Worm (Caenorhabditis elegans) whole organism, late embryonic: ENCODE results near the gene C29E4.12.

ENCODE experiments used
- C08G9.2 ChIP-seq: sonication (generic microtip); optimal IDR thresholded peaks from 2 replicates; lab custom pipeline; 2016; ENCODE audit warnings: mild to moderate bottlenecking, missing genetic modification characterization, moderate library complexity, missing compliant biosample characterization
- C38D4.7 ChIP-seq: fragments of 200-800 bp; sonication (Bioruptor generic); optimal IDR thresholded peaks from 2 replicates; lab custom pipeline; 2018; ENCODE audit warnings: mild to moderate bottlenecking, missing genetic modification characterization, moderate library complexity, missing compliant biosample characterization
- K02D7.2 ChIP-seq: sonication (generic microtip); optimal IDR thresholded peaks from 2 replicates; lab custom pipeline; 2017; ENCODE audit warnings: mild to moderate bottlenecking, missing genetic modification characterization, missing compliant biosample characterization
- T23F11.4 ChIP-seq: fragments of 200-800 bp; sonication (Bioruptor generic); optimal IDR thresholded peaks from 2 replicates; lab custom pipeline; 2018; ENCODE audit warnings: mild to moderate bottlenecking, missing genetic modification characterization, missing compliant biosample characterization
- Y22D7AL.16 ChIP-seq: sonication (generic microtip); optimal IDR thresholded peaks from 2 replicates; lab custom pipeline; 2016; ENCODE audit warnings: missing genetic modification characterization, missing compliant biosample characterization
- ahr-1 ChIP-seq: sonication (generic microtip); optimal IDR thresholded peaks from 2 replicates; lab custom pipeline; 2016; ENCODE audit warnings: missing genetic modification characterization, missing compliant biosample characterization
- ceh-14 ChIP-seq: sonication (generic microtip); optimal IDR thresholded peaks from 2 replicates; lab custom pipeline; 2016; ENCODE audit warnings: missing genotype, missing genetic modification characterization, missing compliant biosample characterization
- ceh-18 ChIP-seq: sonication (generic microtip); optimal IDR thresholded peaks from 2 replicates; lab custom pipeline; 2016; ENCODE audit warnings: missing genetic modification characterization, missing compliant biosample characterization
- ceh-19 ChIP-seq: fragments of 200-800 bp; sonication (Bioruptor generic); optimal IDR thresholded peaks from 2 replicates; lab custom pipeline; 2018; ENCODE audit warnings: mild to moderate bottlenecking, missing genetic modification characterization, missing compliant biosample characterization
- ceh-2 ChIP-seq: sonication (generic microtip); optimal IDR thresholded peaks from 2 replicates; lab custom pipeline; 2016; ENCODE audit warnings: missing genotype, missing genetic modification characterization, missing compliant biosample characterization
- ceh-22 ChIP-seq: sonication (generic microtip); optimal IDR thresholded peaks from 2 replicates; lab custom pipeline; 2017; ENCODE audit warnings: missing biosample characterization, missing genetic modification characterization
- ceh-24 ChIP-seq: sonication (generic microtip); optimal IDR thresholded peaks from 2 replicates; lab custom pipeline; 2016; ENCODE audit warnings: mild to moderate bottlenecking, missing genetic modification characterization, missing compliant biosample characterization
- ceh-31 ChIP-seq: sonication (generic microtip); optimal IDR thresholded peaks from 2 replicates; lab custom pipeline; 2016; ENCODE audit warnings: missing genetic modification characterization, missing compliant biosample characterization
- ceh-45 ChIP-seq: fragments of 200-800 bp; sonication (Bioruptor generic); IDR thresholded peaks from 2 replicates; pipeline ENCODE4 v1.3.6; 2022; ENCODE audit warnings: missing genetic modification reagents, missing genetic modification characterization, missing compliant biosample characterization
- ceh-9 ChIP-seq: sonication (generic microtip); optimal IDR thresholded peaks from 2 replicates; lab custom pipeline; 2016; ENCODE audit warnings: mild to moderate bottlenecking, missing genetic modification characterization, inconsistent platforms, missing compliant biosample characterization
- che-1 ChIP-seq: sonication (generic microtip); optimal IDR thresholded peaks from 2 replicates; lab custom pipeline; 2016; ENCODE audit warnings: mild to moderate bottlenecking, missing genetic modification characterization, missing compliant biosample characterization
- dmd-4 ChIP-seq: sonication (generic microtip); optimal IDR thresholded peaks from 2 replicates; lab custom pipeline; 2016; ENCODE audit warnings: borderline replicate concordance, missing genetic modification characterization, missing compliant biosample characterization
- dve-1 ChIP-seq: sonication (generic microtip); optimal IDR thresholded peaks from 2 replicates; lab custom pipeline; 2017; ENCODE audit warnings: antibody characterized with exemption, mild to moderate bottlenecking, missing genetic modification characterization, missing compliant biosample characterization
- elt-2 ChIP-seq: sonication (generic microtip); optimal IDR thresholded peaks from 2 replicates; lab custom pipeline; 2016; ENCODE audit warnings: missing genetic modification reagents, missing genetic modification characterization, missing compliant biosample characterization
- ets-4 ChIP-seq: sonication (generic microtip); optimal IDR thresholded peaks from 2 replicates; lab custom pipeline; 2016; ENCODE audit warnings: missing genetic modification characterization, missing compliant biosample characterization
- eyg-1 ChIP-seq: sonication (generic microtip); optimal IDR thresholded peaks from 2 replicates; lab custom pipeline; 2016; ENCODE audit warnings: missing genotype, missing genetic modification characterization, missing compliant biosample characterization
- fkh-6 ChIP-seq: sonication (generic microtip); optimal IDR thresholded peaks from 2 replicates; lab custom pipeline; 2016; ENCODE audit warnings: missing genetic modification characterization, missing compliant biosample characterization
- gmeb-2 ChIP-seq: sonication (generic microtip); optimal IDR thresholded peaks from 2 replicates; lab custom pipeline; 2016; ENCODE audit warnings: missing genetic modification characterization, inconsistent platforms, missing compliant biosample characterization
- hlh-6 ChIP-seq: sonication (generic microtip); optimal IDR thresholded peaks from 2 replicates; lab custom pipeline; 2016; ENCODE audit warnings: missing genotype, missing genetic modification characterization, missing compliant biosample characterization
- mec-3 ChIP-seq: sonication (generic microtip); optimal IDR thresholded peaks from 2 replicates; lab custom pipeline; 2016; ENCODE audit warnings: borderline replicate concordance, missing genetic modification characterization, missing compliant biosample characterization
- nhr-11 ChIP-seq: fragments of 150-350 bp; optimal IDR thresholded peaks from 2 replicates; lab custom pipeline; 2014; ENCODE audit warnings: missing biosample characterization, missing genetic modification characterization
- nhr-232 ChIP-seq: sonication (generic microtip); optimal IDR thresholded peaks from 2 replicates; lab custom pipeline; 2016; ENCODE audit warnings: missing genetic modification characterization, missing compliant biosample characterization
- npax-4 ChIP-seq: sonication (generic microtip); optimal IDR thresholded peaks from 2 replicates; lab custom pipeline; 2016; ENCODE audit warnings: missing genetic modification characterization, missing compliant biosample characterization
- pag-3 ChIP-seq: sonication (generic microtip); optimal IDR thresholded peaks from 2 replicates; lab custom pipeline; 2016; ENCODE audit warnings: missing compliant biosample characterization, missing genetic modification characterization, borderline replicate concordance
- pha-4 ChIP-seq: fragments of 150-350 bp; optimal IDR thresholded peaks from 2 replicates; lab custom pipeline; 2018; ENCODE audit warnings: missing biosample characterization, missing genetic modification reagents, missing genetic modification characterization
- pqm-1 ChIP-seq: sonication (generic microtip); optimal IDR thresholded peaks from 2 replicates; lab custom pipeline; 2016; ENCODE audit warnings: missing genetic modification characterization, missing compliant biosample characterization
- pros-1 ChIP-seq: fragments of 150-350 bp; optimal IDR thresholded peaks from 2 replicates; lab custom pipeline; 2014; ENCODE audit warnings: missing biosample characterization, missing genetic modification reagents, missing genetic modification characterization
- ref-2 ChIP-seq: sonication (generic microtip); optimal IDR thresholded peaks from 2 replicates; lab custom pipeline; 2016; ENCODE audit warnings: missing genetic modification characterization, missing compliant biosample characterization
- sdc-2 ChIP-seq: sonication (generic microtip); optimal IDR thresholded peaks from 2 replicates; lab custom pipeline; 2016; ENCODE audit warnings: missing genotype, missing genetic modification characterization, missing compliant biosample characterization
- sox-2 ChIP-seq: fragments of 200-800 bp; sonication (Bioruptor generic); IDR thresholded peaks from 2 replicates; pipeline ENCODE4 v1.3.6; 2022; ENCODE audit warnings: missing genetic modification reagents, missing genetic modification characterization, missing compliant biosample characterization
- syd-9 ChIP-seq: sonication (generic microtip); optimal IDR thresholded peaks from 2 replicates; lab custom pipeline; 2016; ENCODE audit warnings: mild to moderate bottlenecking, missing genetic modification characterization, moderate library complexity, missing compliant biosample characterization
- tbx-7 ChIP-seq: sonication (generic microtip); optimal IDR thresholded peaks from 2 replicates; lab custom pipeline; 2016; ENCODE audit warnings: missing genotype, missing genetic modification characterization, missing compliant biosample characterization
- ttx-3 ChIP-seq: sonication (generic microtip); optimal IDR thresholded peaks from 2 replicates; lab custom pipeline; 2016; ENCODE audit warnings: missing genetic modification reagents, missing genetic modification characterization, missing compliant biosample characterization
- unc-55 ChIP-seq: sonication (generic microtip); optimal IDR thresholded peaks from 2 replicates; lab custom pipeline; 2017; ENCODE audit warnings: missing biosample characterization, missing genetic modification reagents, missing genetic modification characterization
- unc-86 ChIP-seq: sonication (generic microtip); optimal IDR thresholded peaks from 2 replicates; lab custom pipeline; 2016; ENCODE audit warnings: missing genetic modification characterization, missing compliant biosample characterization
- ztf-16 ChIP-seq: sonication (generic microtip); optimal IDR thresholded peaks from 2 replicates; lab custom pipeline; 2017; ENCODE audit warnings: missing genetic modification characterization, missing compliant biosample characterization

C29E4.12 gene

ce11 chrIII:7977777-7978176 lies 36.8 kb downstream of the C29E4.12 start, which contains the start of gene C06G4.4:
Gene C06G4.4, minus strand, starts transcription at chrIII:7977812.
- no peak for TF ChIP-seq pqm-1 (tag; lab: Kevin White, UChicago)
- no peak for TF ChIP-seq ceh-9
- no peak for TF ChIP-seq gmeb-2
- no peak for TF ChIP-seq ceh-22 (tag; lab: Kevin White, UChicago)
- no peak for TF ChIP-seq pros-1 (tag; lab: Kevin White, UChicago)
- no peak for TF ChIP-seq eyg-1 (tag; lab: Kevin White, UChicago)
- TF ChIP-seq ceh-19 (GFP tag; lab: Kevin White, UChicago): no peak
- no peak for TF ChIP-seq sdc-2 (tag; lab: Kevin White, UChicago)
- TF ChIP-seq nhr-232 (tag; lab: Kevin White, UChicago): no peak

DNA sequence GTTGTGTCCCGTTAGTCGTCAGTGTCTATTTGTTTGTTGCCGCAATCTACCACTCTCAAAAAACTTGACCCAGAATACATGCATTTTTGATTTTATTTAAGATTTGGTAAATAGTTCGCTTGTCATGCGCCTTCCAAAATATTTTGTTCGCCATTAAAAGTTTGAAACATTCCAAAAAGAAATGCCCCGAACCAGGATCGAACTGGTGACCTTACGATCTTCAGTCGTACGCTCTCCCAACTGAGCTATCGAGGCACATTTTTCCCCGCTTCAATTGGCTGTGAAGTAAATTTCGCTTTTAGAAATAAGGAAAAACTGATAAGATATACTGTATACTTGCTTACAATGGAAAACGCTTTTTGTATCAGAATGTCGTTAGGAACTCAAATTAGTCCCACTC lies 37.3 kb downstream of the C29E4.12 start:
- TF ChIP-seq syd-9 (no peak), T23F11.4 (GFP tag; lab: Kevin White, UChicago) (no peak), eyg-1 (tag; lab: Kevin White, UChicago) (no peak), ceh-18 (tag; lab: Kevin White, UChicago) (no peak), unc-86 (tag; lab: Kevin White, UChicago) (no peak), ets-4 (tag; lab: Kevin White, UChicago) (no peak), hlh-6 (no peak), gmeb-2 (no peak), ceh-24 (tag; lab: Kevin White, UChicago) (no peak), unc-55 (GFP tag; lab: Kevin White, UChicago) (no peak), tbx-7 (no peak), K02D7.2 (no peak), ceh-19 (GFP tag; lab: Kevin White, UChicago) (no peak), mec-3 (no peak), fkh-6 (no peak), pag-3 (tag; lab: Kevin White, UChicago) (no peak), sdc-2 (tag; lab: Kevin White, UChicago) (no peak), sox-2 (GFP tag; lab: Robert Waterston, UW) (no peak)

DNA sequence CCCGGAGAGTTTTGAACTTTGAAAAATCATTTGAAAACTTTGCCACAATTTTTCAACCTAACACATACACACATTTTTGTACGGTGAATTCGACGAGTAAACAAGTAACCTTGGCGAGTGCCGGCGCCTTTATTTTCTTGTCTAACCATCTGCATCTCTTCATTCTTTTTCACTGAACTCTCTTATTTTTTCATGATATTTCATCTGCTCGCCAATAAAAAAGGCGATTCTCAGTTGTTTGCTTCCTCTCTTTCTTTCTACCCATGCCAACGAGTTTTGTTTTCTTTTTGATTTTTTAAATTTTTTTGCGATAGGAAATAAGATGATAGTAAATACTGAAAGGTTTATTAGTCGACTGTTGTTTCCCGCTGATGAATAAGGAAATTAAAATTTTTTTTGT lies 37.8 kb downstream of the C29E4.12 start:
- TF ChIP-seq dve-1 (tag; lab: Kevin White, UChicago): no peak
- no peak for TF ChIP-seq pqm-1 (tag; lab: Kevin White, UChicago)
- TF ChIP-seq tbx-7: no peak
- no peak for TF ChIP-seq elt-2
- no peak for TF ChIP-seq ref-2 (tag; lab: Kevin White, UChicago)
- no peak for TF ChIP-seq nhr-232 (tag; lab: Kevin White, UChicago)
- TF ChIP-seq ahr-1 (tag; lab: Kevin White, UChicago): no peak
- TF ChIP-seq C08G9.2 (tag; lab: Kevin White, UChicago): no peak
- no peak for TF ChIP-seq ceh-18 (tag; lab: Kevin White, UChicago)
- TF ChIP-seq ttx-3 (tag; lab: Kevin White, UChicago): no peak
- TF ChIP-seq C38D4.7 (GFP tag; lab: Kevin White, UChicago): no peak
- TF ChIP-seq T23F11.4 (GFP tag; lab: Kevin White, UChicago): no peak
- no peak for TF ChIP-seq ceh-2 (tag; lab: Kevin White, UChicago)
- no peak for TF ChIP-seq che-1 (tag; lab: Kevin White, UChicago)
- no peak for TF ChIP-seq hlh-6
- TF ChIP-seq nhr-11 (tag; lab: Kevin White, UChicago): no peak
- TF ChIP-seq ets-4 (tag; lab: Kevin White, UChicago): no peak
- no peak for TF ChIP-seq Y22D7AL.16 (tag; lab: Kevin White, UChicago)

- TF ChIP-seq Y22D7AL.16 (tag; lab: Kevin White, UChicago): no peak
- TF ChIP-seq C08G9.2 (tag; lab: Kevin White, UChicago): no peak
- TF ChIP-seq pqm-1 (tag; lab: Kevin White, UChicago): no peak
- no peak for TF ChIP-seq ceh-45 (GFP tag; lab: Robert Waterston, UW)
- TF ChIP-seq ceh-14 (tag; lab: Kevin White, UChicago): no peak
- no peak for TF ChIP-seq dmd-4 (tag; lab: Kevin White, UChicago)
- no peak for TF ChIP-seq pha-4 (tag; lab: Kevin White, UChicago)
- no peak for TF ChIP-seq ztf-16
- no peak for TF ChIP-seq sdc-2 (tag; lab: Kevin White, UChicago)
- TF ChIP-seq gmeb-2: no peak
- TF ChIP-seq pros-1 (tag; lab: Kevin White, UChicago): no peak
- no peak for TF ChIP-seq ceh-31 (tag; lab: Kevin White, UChicago)
- no peak for TF ChIP-seq unc-86 (tag; lab: Kevin White, UChicago)
- TF ChIP-seq T23F11.4 (GFP tag; lab: Kevin White, UChicago): no peak
- TF ChIP-seq npax-4 (tag; lab: Kevin White, UChicago): no peak
Observed at ce11 chrIII:7979659-7980058, 38.7 kb downstream of the C29E4.12 start, which contains the start of gene clp-1. Gene clp-1, plus strand, starts transcription at chrIII:7979959.
